Worm (Caenorhabditis elegans) whole organism, L1 larva: ENCODE measurements around the gene T19H5.4.

Source experiments
- aha-1 ChIP-seq: fragments of 150-350 bp; optimal IDR thresholded peaks from 2 replicates; lab custom pipeline; 2014; ENCODE audit warnings: missing biosample characterization, missing genetic modification characterization
- alr-1 ChIP-seq: fragments of 200-800 bp; sonication (Bioruptor generic); optimal IDR thresholded peaks from 2 replicates; lab custom pipeline; 2018; ENCODE audit warnings: borderline replicate concordance, mild to moderate bottlenecking, missing genetic modification characterization, missing compliant biosample characterization
- ama-1 ChIP-seq: fragments of 150-350 bp; optimal IDR thresholded peaks from 2 replicates; lab custom pipeline; 2014
- blmp-1 ChIP-seq: fragments of 150-350 bp; optimal IDR thresholded peaks from 2 replicates; lab custom pipeline; 2014; ENCODE audit warnings: missing biosample characterization, missing genetic modification characterization
- ceh-88 ChIP-seq: fragments of 200-800 bp; sonication (Bioruptor generic); IDR thresholded peaks from 2 replicates; pipeline ENCODE4 v1.3.6; 2022; ENCODE audit warnings: missing genetic modification characterization, missing compliant biosample characterization
- ceh-90 ChIP-seq: sonication (generic microtip); optimal IDR thresholded peaks from 2 replicates; lab custom pipeline; 2016; ENCODE audit warnings: missing genetic modification characterization, missing compliant biosample characterization
- ces-1 ChIP-seq: fragments of 150-350 bp; optimal IDR thresholded peaks from 2 replicates; lab custom pipeline; 2014; ENCODE audit warnings: missing biosample characterization, missing genetic modification reagents, missing genetic modification characterization
- dsc-1 ChIP-seq: sonication (generic microtip); optimal IDR thresholded peaks from 2 replicates; lab custom pipeline; 2016; ENCODE audit warnings: mild to moderate bottlenecking, missing genetic modification characterization, missing compliant biosample characterization
- egl-13 ChIP-seq: sonication (generic microtip); optimal IDR thresholded peaks from 2 replicates; lab custom pipeline; 2016; ENCODE audit warnings: missing genotype, missing genetic modification reagents, missing genetic modification characterization, missing compliant biosample characterization
- egl-27 ChIP-seq, 2 experiments: fragments of 150-350 bp in 1 of 2; sonication (generic microtip); optimal IDR thresholded peaks; 3 replicates each; lab custom pipeline; 2017 to 2018; ENCODE audit warnings: missing biosample characterization in 2 of 2, missing genetic modification characterization in 2 of 2, missing genetic modification reagents in 2 of 2
- elt-2 ChIP-seq: sonication (generic microtip); optimal IDR thresholded peaks from 2 replicates; lab custom pipeline; 2016; ENCODE audit warnings: missing genetic modification characterization, mild to moderate bottlenecking, inconsistent platforms, missing compliant biosample characterization, missing genetic modification reagents
- fkh-4 ChIP-seq: sonication (generic microtip); optimal IDR thresholded peaks from 2 replicates; lab custom pipeline; 2016; ENCODE audit warnings: missing compliant biosample characterization, missing genetic modification characterization, borderline replicate concordance
- fkh-8 ChIP-seq: sonication (generic microtip); optimal IDR thresholded peaks from 2 replicates; lab custom pipeline; 2016; ENCODE audit warnings: mild to moderate bottlenecking, missing genetic modification characterization, missing compliant biosample characterization
- grh-1 ChIP-seq: fragments of 200-800 bp; sonication (Bioruptor generic); IDR thresholded peaks from 2 replicates; pipeline ENCODE4 v1.3.6; 2022; ENCODE audit warnings: missing genetic modification reagents, missing genetic modification characterization, missing compliant biosample characterization
- isw-1 ChIP-seq: fragments of 200-800 bp; sonication (Bioruptor generic); IDR thresholded peaks from 2 replicates; pipeline ENCODE4 v1.3.6; 2022; ENCODE audit warnings: missing genetic modification characterization, missing compliant biosample characterization
- jun-1 ChIP-seq: fragments of 150-350 bp; optimal IDR thresholded peaks from 2 replicates; lab custom pipeline; 2014; ENCODE audit warnings: missing biosample characterization, missing genetic modification reagents, missing genetic modification characterization
- lin-13 ChIP-seq: fragments of 150-350 bp; optimal IDR thresholded peaks from 2 replicates; lab custom pipeline; 2014; ENCODE audit warnings: missing biosample characterization, missing genetic modification reagents, missing genetic modification characterization
- lin-14 ChIP-seq: fragments of 200-800 bp; sonication (Bioruptor generic); optimal IDR thresholded peaks from 2 replicates; lab custom pipeline; 2018; ENCODE audit warnings: mild to moderate bottlenecking, missing genetic modification characterization, moderate library complexity, missing compliant biosample characterization
- lin-39 ChIP-seq: fragments of 150-350 bp; optimal IDR thresholded peaks from 2 replicates; lab custom pipeline; 2014; ENCODE audit warnings: missing biosample characterization, missing genetic modification reagents, missing genetic modification characterization
- lir-3 ChIP-seq: sonication (generic microtip); optimal IDR thresholded peaks from 2 replicates; lab custom pipeline; 2016; ENCODE audit warnings: mild to moderate bottlenecking, missing genetic modification characterization, moderate library complexity, missing compliant biosample characterization; ENCODE audit not compliant: poor library complexity
- mep-1 ChIP-seq: fragments of 150-350 bp; optimal IDR thresholded peaks from 2 replicates; lab custom pipeline; 2014; ENCODE audit warnings: missing biosample characterization, missing genetic modification characterization
- nhr-11 ChIP-seq: fragments of 150-350 bp; optimal IDR thresholded peaks from 2 replicates; lab custom pipeline; 2014; ENCODE audit warnings: missing biosample characterization, missing genetic modification characterization
- nhr-19 ChIP-seq: fragments of 200-800 bp; sonication (Bioruptor generic); conservative IDR thresholded peaks from 2 replicates; pipeline ENCODE4 v1.3.6; 2022; ENCODE audit warnings: missing genetic modification characterization, missing compliant biosample characterization
- nhr-20 ChIP-seq: sonication (generic microtip); optimal IDR thresholded peaks from 2 replicates; lab custom pipeline; 2016; ENCODE audit warnings: mild to moderate bottlenecking, missing genetic modification characterization, missing compliant biosample characterization
- nhr-71 ChIP-seq: sonication (generic microtip); optimal IDR thresholded peaks from 2 replicates; lab custom pipeline; 2016; ENCODE audit warnings: mild to moderate bottlenecking, missing genetic modification characterization, moderate library complexity, missing compliant biosample characterization
- rnt-1 ChIP-seq: sonication (generic microtip); optimal IDR thresholded peaks from 2 replicates; lab custom pipeline; 2016; ENCODE audit warnings: mild to moderate bottlenecking, missing genetic modification characterization, moderate library complexity, missing compliant biosample characterization
- skn-1 ChIP-seq: fragments of 150-350 bp; optimal IDR thresholded peaks from 2 replicates; lab custom pipeline; 2014; ENCODE audit warnings: missing biosample characterization, missing genetic modification characterization
- sox-4 ChIP-seq: sonication (generic microtip); optimal IDR thresholded peaks from 2 replicates; lab custom pipeline; 2016; ENCODE audit warnings: missing genetic modification characterization, missing compliant biosample characterization
- tbx-2 ChIP-seq: sonication (generic microtip); optimal IDR thresholded peaks from 2 replicates; lab custom pipeline; 2016; ENCODE audit warnings: missing genetic modification characterization, missing compliant biosample characterization
- unc-130 ChIP-seq: fragments of 150-350 bp; optimal IDR thresholded peaks from 2 replicates; lab custom pipeline; 2017; ENCODE audit warnings: missing biosample characterization, missing genetic modification characterization, inconsistent platforms
- unc-30 ChIP-seq: sonication (generic microtip); optimal IDR thresholded peaks from 2 replicates; lab custom pipeline; 2017; ENCODE audit warnings: missing biosample characterization, missing genetic modification characterization
- unc-62 ChIP-seq: fragments of 150-350 bp; optimal IDR thresholded peaks from 2 replicates; lab custom pipeline; 2014; ENCODE audit warnings: missing biosample characterization, missing genetic modification reagents, missing genetic modification characterization
- unc-86 ChIP-seq: sonication (generic microtip); optimal IDR thresholded peaks from 2 replicates; lab custom pipeline; 2016; ENCODE audit warnings: missing genetic modification characterization, missing compliant biosample characterization
- xbp-1 ChIP-seq: sonication (generic microtip); optimal IDR thresholded peaks from 2 replicates; lab custom pipeline; 2016; ENCODE audit warnings: missing genetic modification characterization, missing compliant biosample characterization
- zag-1 ChIP-seq: fragments of 150-350 bp; optimal IDR thresholded peaks from 2 replicates; lab custom pipeline; 2014; ENCODE audit warnings: missing biosample characterization, missing genetic modification characterization
- ztf-11 ChIP-seq, 2 experiments: sonication (generic microtip); optimal IDR thresholded peaks; 2 replicates each; lab custom pipeline; 2016 to 2017; ENCODE audit warnings: missing genetic modification characterization in 2 of 2, missing biosample characterization in 1 of 2, missing compliant biosample characterization in 1 of 2

Gene T19H5.4

DNA sequence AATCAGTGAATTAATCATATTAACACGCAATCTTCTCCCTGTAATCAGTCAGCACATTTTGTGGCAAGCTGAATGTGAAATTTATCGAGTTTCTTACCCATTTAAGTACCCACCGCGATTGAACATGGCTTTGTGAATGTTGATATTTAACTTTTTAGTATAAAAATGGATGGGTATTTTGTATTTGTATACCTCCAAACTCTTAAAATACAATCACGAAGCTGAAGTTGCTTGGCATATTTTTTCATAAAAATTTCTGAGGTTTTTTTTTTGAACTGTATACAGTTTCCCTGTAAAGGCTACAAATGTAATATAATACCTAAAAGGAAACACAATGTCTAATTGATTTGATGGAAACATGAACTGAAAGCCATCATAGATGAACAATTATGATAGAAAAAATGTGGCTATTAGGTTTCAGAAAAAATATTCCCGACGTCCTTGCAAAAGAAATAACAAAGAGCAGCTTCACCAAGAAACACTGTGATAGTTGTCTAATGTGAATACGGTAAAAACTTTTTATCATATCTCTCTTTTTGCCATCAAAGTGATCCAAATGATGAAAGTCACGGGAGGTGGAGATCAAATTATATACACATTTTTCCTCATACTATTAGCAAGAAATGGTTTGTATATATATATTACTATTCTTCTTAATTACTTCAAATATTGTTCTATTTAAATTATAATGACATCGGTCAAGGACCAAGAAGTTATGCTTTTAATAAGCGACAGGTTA lies 12.7 kb downstream of the T19H5.4 start, which contains the start of the genes chil-25 and chil-26:
chil-25 (minus strand) TSS at position 101 of the 739 bp plus-strand sequence.
chil-26 (plus strand) TSS at position 689 of the 739 bp plus-strand sequence.
- TF ChIP-seq lin-39 (no peak), unc-130 (tag; lab: Kevin White, UChicago) (no peak), ama-1 (lab: Kevin White, UChicago) (no peak), nhr-20 (tag; lab: Kevin White, UChicago) (no peak), fkh-4 (tag; lab: Kevin White, UChicago) (no peak), ztf-11 (tag; optimal IDR thresholded peaks at IDR 0.05; lab: Kevin White, UChicago) (no peak), unc-30 (tag; lab: Kevin White, UChicago) (no peak), xbp-1 (tag; lab: Kevin White, UChicago) (no peak), nhr-71 (tag; lab: Kevin White, UChicago) (no peak), nhr-19 (GFP tag; lab: Robert Waterston, UW) (no peak), tbx-2 (no peak), ces-1 (GFP tag; lab: Kevin White, UChicago) (no peak), blmp-1 (no peak), sox-4 (tag; lab: Kevin White, UChicago) (no peak), lin-13 (GFP tag; lab: Kevin White, UChicago) (no peak), grh-1 (GFP tag; lab: Robert Waterston, UW) (no peak)

DNA sequence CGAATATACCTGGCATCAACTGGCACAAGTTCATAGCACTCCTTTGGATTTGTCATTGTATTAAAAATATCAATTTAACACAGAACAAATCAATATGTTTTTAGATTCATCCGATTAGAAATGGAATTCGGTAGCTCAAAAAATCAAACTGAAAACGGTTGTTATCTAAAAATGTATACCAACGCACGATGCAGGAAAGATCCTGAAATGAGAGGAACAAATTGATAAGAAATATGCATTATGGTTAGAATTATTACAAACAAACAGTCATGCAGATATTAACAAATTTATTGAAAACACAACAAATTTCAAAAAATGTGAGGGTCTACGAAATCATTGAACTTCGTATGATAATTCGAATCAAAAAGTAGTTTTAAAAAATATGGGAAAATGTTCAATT lies 17.2 kb downstream of the T19H5.4 start, which contains the start of gene T19H5.6:
T19H5.6 (minus strand) TSS at position 195 of the 400 bp plus-strand sequence.
- TF ChIP-seq ceh-90 (no peak), lin-14 (no peak), rnt-1 (tag; lab: Kevin White, UChicago) (no peak), jun-1 (tag; lab: Kevin White, UChicago) (no peak), egl-13 (tag; lab: Kevin White, UChicago) (no peak), xbp-1 (tag; lab: Kevin White, UChicago) (no peak), aha-1 (no peak), elt-2 (tag; lab: Kevin White, UChicago) (peak; percentile 48)

DNA sequence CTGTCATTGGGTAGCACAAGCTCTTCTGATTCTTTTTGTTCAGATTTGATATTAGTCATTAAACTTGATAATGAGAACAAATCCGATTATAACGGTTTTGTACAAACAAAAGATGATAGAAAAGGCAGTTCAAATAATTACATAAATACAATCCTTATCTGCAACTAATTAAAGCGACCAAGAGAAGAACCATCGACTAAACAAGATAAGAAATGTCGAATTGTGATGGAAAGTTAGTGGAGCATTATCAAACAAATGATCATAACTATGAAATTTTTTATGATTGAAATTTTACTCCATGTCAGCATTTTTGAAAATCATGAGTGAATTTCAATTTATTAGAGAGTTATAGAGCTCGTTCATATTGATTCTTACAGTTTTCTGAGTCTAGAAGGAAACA lies 18.8 kb downstream of the T19H5.4 start, which contains the start of gene chil-23:
chil-23 (minus strand) TSS at position 198 of the 400 bp plus-strand sequence.
- TF ChIP-seq unc-62 (no peak), nhr-20 (tag; lab: Kevin White, UChicago) (peak; percentile 17), alr-1 (no peak), elt-2 (tag; lab: Kevin White, UChicago) (peak; percentile 95)

DNA sequence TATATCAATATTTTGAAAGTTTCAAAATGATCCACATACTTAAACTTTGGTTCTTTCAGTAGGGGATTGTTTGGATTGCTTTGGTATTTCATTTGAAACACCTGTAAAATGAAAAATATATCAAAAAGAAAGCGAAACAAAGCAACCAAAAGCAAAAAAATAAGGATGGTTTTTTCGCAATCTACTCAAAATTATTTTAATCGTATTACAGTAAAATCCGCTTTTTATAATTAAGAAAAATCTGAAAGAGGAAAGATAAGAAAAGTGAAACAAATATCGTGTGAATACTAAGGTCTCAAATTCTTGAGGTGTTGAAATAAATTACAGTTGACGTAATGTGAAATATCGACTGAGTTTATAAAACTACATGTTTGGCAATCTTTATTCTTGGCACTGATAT lies 21.1 kb downstream of the T19H5.4 start, which contains the start of gene chil-22:
chil-22 (minus strand) TSS at position 101 of the 400 bp plus-strand sequence.
- TF ChIP-seq sox-4 (tag; lab: Kevin White, UChicago) = no peak
- no peak for TF ChIP-seq zag-1
- no peak for TF ChIP-seq dsc-1 (tag; lab: Kevin White, UChicago)
- no peak for TF ChIP-seq isw-1 (GFP tag; lab: Robert Waterston, UW)
- no peak for TF ChIP-seq fkh-8
- no peak for TF ChIP-seq nhr-11 (tag; lab: Kevin White, UChicago)
- TF ChIP-seq nhr-20 (tag; lab: Kevin White, UChicago) = no peak
- no peak for TF ChIP-seq mep-1 (tag; lab: Kevin White, UChicago)
- TF ChIP-seq skn-1 (tag; lab: Kevin White, UChicago) = no peak
- no peak for TF ChIP-seq egl-27 (tag; optimal IDR thresholded peaks at IDR 0.05; lab: Kevin White, UChicago)
- no peak for TF ChIP-seq ceh-88
- TF ChIP-seq unc-86 (tag; lab: Kevin White, UChicago) = no peak
- TF ChIP-seq lir-3 (tag; lab: Kevin White, UChicago) = no peak
- TF ChIP-seq, all 84 proteins: peak for 0
